Fruit fly (Drosophila melanogaster): Measurements from ENCODE around the gene CG33489.

The CG33489 gene

dm6 chr3L:11587720-11588580, 11.1 kb upstream of the CG33489 start, which contains the start of gene rt (continued):
- peak; percentile 95 for TF ChIP-seq Eip78C (GFP tag)
- TF ChIP-seq fd59A (GFP tag; optimal IDR thresholded peaks at IDR 0.05) = peak; percentile 90
- no peak for TF ChIP-seq Hr38 (GFP tag; optimal IDR thresholded peaks at IDR 0.05)
- TF ChIP-seq CG34406 (GFP tag; optimal IDR thresholded peaks at IDR 0.05) = peak; percentile 78
- TF ChIP-seq CG3919 (GFP tag; optimal IDR thresholded peaks at IDR 0.05) = peak; percentile 79
- TF ChIP-seq Lpt (GFP tag; optimal IDR thresholded peaks at IDR 0.05) = peak; percentile 67
- TF ChIP-seq Hr39 (GFP tag; optimal IDR thresholded peaks at IDR 0.05) = peak; percentile 62
- peak; percentile 63 for TF ChIP-seq Gug (GFP tag; IDR thresholded peaks at IDR 0.05)
- TF ChIP-seq CG8632 (GFP tag; optimal IDR thresholded peaks at IDR 0.05) = peak; percentile 70
- TF ChIP-seq Hr4 (GFP tag; optimal IDR thresholded peaks at IDR 0.05) = peak; percentile 83
- peak; percentile 61 for TF ChIP-seq CG4318 (GFP tag; optimal IDR thresholded peaks at IDR 0.05)
- TF ChIP-seq fd85E (GFP tag; optimal IDR thresholded peaks at IDR 0.05) = no peak
- peak; percentile 74; the same call in 2 of the 3 replicates for TF ChIP-seq eg (GFP tag; IDR thresholded peaks at IDR 0.05)
- TF ChIP-seq CG10631 (GFP tag; optimal IDR thresholded peaks at IDR 0.05) = peak; percentile 80
- TF ChIP-seq Ets96B (tag; optimal IDR thresholded peaks at IDR 0.05) = peak; percentile 88
- TF ChIP-seq Ets21C (GFP tag; optimal IDR thresholded peaks at IDR 0.05) = peak; percentile 73
- TF ChIP-seq CG31627 (GFP tag; optimal IDR thresholded peaks at IDR 0.05) = peak; percentile 75
- peak; percentile 85 for TF ChIP-seq Eip75B (GFP tag; optimal IDR thresholded peaks at IDR 0.05)
- TF ChIP-seq Met (GFP tag; optimal IDR thresholded peaks at IDR 0.05) = peak; percentile 87
- TF ChIP-seq Sox102F (GFP tag; optimal IDR thresholded peaks at IDR 0.05) = peak; percentile 78
- TF ChIP-seq CG15336 (GFP tag; IDR thresholded peaks at IDR 0.05) = peak; percentile 84
- TF ChIP-seq CG11294 (GFP tag; IDR thresholded peaks at IDR 0.05) = peak; percentile 56; the same call in 1 of the 2 replicates
- TF ChIP-seq Blimp-1 (GFP tag; optimal IDR thresholded peaks at IDR 0.05) = no peak
- TF ChIP-seq CG11762 (GFP tag; optimal IDR thresholded peaks at IDR 0.05; ENCODE audit: insufficient read depth) = peak; percentile 70
- peak; percentile 81 for TF ChIP-seq CG6854 (GFP tag; optimal IDR thresholded peaks at IDR 0.05)
- TF ChIP-seq salr (GFP tag; optimal IDR thresholded peaks at IDR 0.05) = peak; percentile 52 to 81
- peak; percentile 82 for TF ChIP-seq CG9139 (GFP tag; optimal IDR thresholded peaks at IDR 0.05)
- peak; percentile 84 for TF ChIP-seq CG7368 (GFP tag; optimal IDR thresholded peaks at IDR 0.05)
- TF ChIP-seq OdsH (GFP tag; optimal IDR thresholded peaks at IDR 0.05) = peak; percentile 77
- peak; percentile 92 for TF ChIP-seq svp (GFP tag)
- TF ChIP-seq CG1621 (tag; optimal IDR thresholded peaks at IDR 0.05) = peak; percentile 88
- peak; percentile 51 for TF ChIP-seq Eip93F (GFP tag; optimal IDR thresholded peaks at IDR 0.05)
- TF ChIP-seq CG10669 (GFP tag; optimal IDR thresholded peaks at IDR 0.05) = peak; percentile 92
- TF ChIP-seq CG32006 (GFP tag; optimal IDR thresholded peaks at IDR 0.05) = peak; percentile 83
- TF ChIP-seq CG8319 (GFP tag; optimal IDR thresholded peaks at IDR 0.05) = peak; percentile 69
- peak; percentile 83 for TF ChIP-seq lz (GFP tag; optimal IDR thresholded peaks at IDR 0.05)
- peak; percentile 80 for TF ChIP-seq CG6792 (GFP tag; optimal IDR thresholded peaks at IDR 0.05)
- TF ChIP-seq dac (GFP tag; optimal IDR thresholded peaks at IDR 0.05) = peak; percentile 72
- TF ChIP-seq CG3032 (tag; optimal IDR thresholded peaks at IDR 0.05) = peak; percentile 94
- TF ChIP-seq CG8119 (GFP tag; IDR thresholded peaks at IDR 0.05) = peak; percentile 83
- TF ChIP-seq cyc (GFP tag; optimal IDR thresholded peaks at IDR 0.05) = peak; percentile 77

Measured in whole organism, prepupa.